Worm (Caenorhabditis elegans) whole organism, L2 larva: ENCODE results near the gene C18H2.5.

Experiments used
- ceh-82 ChIP-seq: fragments of 150-350 bp; optimal IDR thresholded peaks from 2 replicates; lab custom pipeline; 2014; ENCODE audit warnings: missing biosample characterization, missing genetic modification characterization
- elt-3 ChIP-seq: sonication (generic microtip); optimal IDR thresholded peaks from 2 replicates; lab custom pipeline; 2017; ENCODE audit warnings: missing biosample characterization, missing genetic modification characterization
- gmeb-1 ChIP-seq: fragments of 150-350 bp; optimal IDR thresholded peaks from 2 replicates; lab custom pipeline; 2014; ENCODE audit warnings: missing biosample characterization, missing genetic modification characterization
- lin-13 ChIP-seq: fragments of 150-350 bp; optimal IDR thresholded peaks from 2 replicates; lab custom pipeline; 2014; ENCODE audit warnings: missing biosample characterization, missing genetic modification reagents, missing genetic modification characterization
- mdl-1 ChIP-seq, 2 experiments: fragments of 150-350 bp in 1 of 2; sonication (generic microtip) in 1 of 2; optimal IDR thresholded peaks; 2 replicates each; lab custom pipeline; 2017; ENCODE audit warnings: missing biosample characterization in 2 of 2, missing genetic modification characterization in 2 of 2
- nhr-10 ChIP-seq: sonication (generic microtip); optimal IDR thresholded peaks from 2 replicates; lab custom pipeline; 2017; ENCODE audit warnings: missing biosample characterization, missing genetic modification characterization
- nhr-23 ChIP-seq: fragments of 150-350 bp; optimal IDR thresholded peaks from 2 replicates; lab custom pipeline; 2014; ENCODE audit warnings: missing biosample characterization, missing genetic modification reagents, missing genetic modification characterization
- nhr-6 ChIP-seq: fragments of 150-350 bp; optimal IDR thresholded peaks from 2 replicates; lab custom pipeline; 2014; ENCODE audit warnings: missing biosample characterization, missing genetic modification characterization
- ztf-4 ChIP-seq: fragments of 150-350 bp; optimal IDR thresholded peaks from 2 replicates; lab custom pipeline; 2014; ENCODE audit warnings: missing biosample characterization, missing genetic modification characterization

DNA sequence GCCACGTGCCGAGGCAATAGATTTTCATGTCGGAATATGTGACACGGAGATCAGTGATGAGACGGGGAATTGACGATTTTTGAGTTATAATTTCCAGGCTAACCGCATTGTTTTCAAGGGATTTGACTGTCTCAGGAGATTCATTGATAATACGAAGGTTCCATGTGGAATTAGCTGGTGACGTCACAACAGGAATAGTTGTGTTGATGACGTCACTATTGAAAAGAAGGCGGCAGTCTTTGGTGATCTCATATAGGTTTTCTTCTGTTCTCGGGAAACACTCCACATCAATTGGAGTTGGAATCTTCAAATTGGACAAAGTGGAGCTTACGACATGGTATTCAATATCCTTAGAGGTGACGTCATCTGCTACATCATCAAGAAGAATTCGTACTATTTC is 49.0 kb upstream of the C18H2.5 start:
- no peak for TF ChIP-seq nhr-6
- no peak for TF ChIP-seq ceh-82 (tag; lab: Kevin White, UChicago)
- TF ChIP-seq mdl-1 (tag; optimal IDR thresholded peaks at IDR 0.05; lab: Kevin White, UChicago): no peak
- TF ChIP-seq elt-3 (tag; lab: Kevin White, UChicago): no peak
- no peak for TF ChIP-seq gmeb-1 (tag; lab: Kevin White, UChicago)
- no peak for TF ChIP-seq nhr-23 (tag; lab: Kevin White, UChicago)
- no peak for TF ChIP-seq ztf-4 (tag; lab: Kevin White, UChicago)
- no peak for TF ChIP-seq lin-13 (GFP tag; lab: Kevin White, UChicago)
- TF ChIP-seq nhr-10: no peak
